Fruit fly (Drosophila melanogaster) whole organism, embryonic: ENCODE results near the gene ND-PDSW.

Source experiments
- CG11504 ChIP-seq: fragments of 200-800 bp; sonication (Bioruptor generic); optimal IDR thresholded peaks from 3 replicates; lab custom pipeline; 2019; ENCODE audit warnings: missing biosample characterization, mild to moderate bottlenecking, missing genetic modification characterization, moderate library complexity
- CG12219 ChIP-seq: fragments of 200-800 bp; sonication (Bioruptor generic); optimal IDR thresholded peaks from 3 replicates; lab custom pipeline; 2018; ENCODE audit warnings: missing biosample characterization, mild to moderate bottlenecking, missing genetic modification characterization
- CG12299 ChIP-seq: fragments of 200-800 bp; sonication (Bioruptor generic); optimal IDR thresholded peaks from 2 replicates; lab custom pipeline; 2018; ENCODE audit warnings: missing biosample characterization, mild to moderate bottlenecking, missing genetic modification characterization
- CG13287 ChIP-seq: fragments of 200-800 bp; sonication (Bioruptor generic); IDR thresholded peaks from 2 replicates; pipeline ENCODE4 v1.3.6; 2022; ENCODE audit warnings: missing biosample characterization, missing genetic modification characterization; ENCODE audit not compliant: partially characterized antibody
- CG15601 ChIP-seq: fragments of 200-800 bp; sonication (Bioruptor generic); optimal IDR thresholded peaks from 3 replicates; lab custom pipeline; 2019; ENCODE audit warnings: missing biosample characterization, mild to moderate bottlenecking, missing genetic modification characterization, moderate library complexity
- CG1647 ChIP-seq: fragments of 200-800 bp; sonication (Bioruptor generic); optimal IDR thresholded peaks from 3 replicates; lab custom pipeline; 2016; ENCODE audit warnings: missing biosample characterization, missing genetic modification characterization
- CG2712 ChIP-seq: fragments of 200-800 bp; optimal IDR thresholded peaks from 3 replicates; lab custom pipeline; 2019; ENCODE audit warnings: missing biosample characterization, mild to moderate bottlenecking, missing genetic modification characterization, moderate library complexity
- CG2889 ChIP-seq: fragments of 200-800 bp; sonication (Bioruptor generic); IDR thresholded peaks from 3 replicates; pipeline ENCODE4 v1.3.6; 2022; ENCODE audit warnings: missing biosample characterization, missing genetic modification characterization
- CG32772 ChIP-seq: fragments of 200-800 bp; sonication (Bioruptor generic); IDR thresholded peaks from 2 replicates; pipeline ENCODE4 v1.3.6; 2022; ENCODE audit warnings: missing biosample characterization, missing genetic modification characterization
- CG3407 ChIP-seq: fragments of 200-800 bp; sonication (Bioruptor generic); optimal IDR thresholded peaks from 2 replicates; lab custom pipeline; 2018; ENCODE audit warnings: missing biosample characterization, mild to moderate bottlenecking, missing genetic modification characterization
- CG34376 ChIP-seq: fragments of 200-800 bp; sonication (Bioruptor generic); optimal IDR thresholded peaks from 2 replicates; lab custom pipeline; 2018; ENCODE audit warnings: missing biosample characterization, mild to moderate bottlenecking, missing genetic modification characterization
- CG4617 ChIP-seq: fragments of 200-800 bp; sonication (Bioruptor generic); optimal IDR thresholded peaks from 3 replicates; lab custom pipeline; 2016; ENCODE audit warnings: missing biosample characterization, missing genetic modification characterization, borderline replicate concordance
- CG6854 ChIP-seq: fragments of 200-800 bp; sonication (Bioruptor generic); optimal IDR thresholded peaks from 3 replicates; lab custom pipeline; 2017; ENCODE audit warnings: missing biosample characterization, mild to moderate bottlenecking, missing genetic modification characterization
- CG9797 ChIP-seq: fragments of 200-800 bp; sonication (Bioruptor generic); optimal IDR thresholded peaks from 3 replicates; lab custom pipeline; 2018; ENCODE audit warnings: missing biosample characterization, mild to moderate bottlenecking, missing genetic modification characterization
- D19B ChIP-seq: fragments of 200-800 bp; sonication (Bioruptor generic); optimal IDR thresholded peaks from 2 replicates; lab custom pipeline; 2017; ENCODE audit warnings: missing biosample characterization, mild to moderate bottlenecking, missing genetic modification characterization
- Dbx ChIP-seq: fragments of 200-800 bp; sonication (Bioruptor generic); IDR thresholded peaks from 3 replicates; pipeline ENCODE4 v1.3.6; 2022; ENCODE audit warnings: missing biosample characterization, missing genetic modification characterization
- Deaf1 ChIP-seq: fragments of 200-800 bp; optimal IDR thresholded peaks from 3 replicates; lab custom pipeline; 2019; ENCODE audit warnings: missing biosample characterization, mild to moderate bottlenecking, missing genetic modification characterization, moderate library complexity
- Dip2 ChIP-seq: fragments of 200-800 bp; sonication (Bioruptor generic); IDR thresholded peaks from 2 replicates; pipeline ENCODE4 v1.3.6; 2022; ENCODE audit warnings: missing biosample characterization, missing genetic modification characterization
- Doc3 ChIP-seq: fragments of 200-800 bp; sonication (Bioruptor generic); IDR thresholded peaks from 3 replicates; pipeline ENCODE4 v1.3.6; 2022; ENCODE audit warnings: missing biosample characterization, missing genetic modification characterization; ENCODE audit not compliant: partially characterized antibody
- HLHmδ ChIP-seq: fragments of 200-800 bp; sonication (Bioruptor generic); optimal IDR thresholded peaks from 2 replicates; lab custom pipeline; 2018; ENCODE audit warnings: missing biosample characterization, mild to moderate bottlenecking, missing genetic modification characterization, moderate library complexity
- Hr3 ChIP-seq: fragments of 200-800 bp; sonication (Bioruptor generic); optimal IDR thresholded peaks from 3 replicates; lab custom pipeline; 2016; ENCODE audit warnings: missing biosample characterization, missing genetic modification characterization
- Lhr ChIP-seq: fragments of 200-800 bp; sonication (Bioruptor generic); optimal IDR thresholded peaks from 3 replicates; lab custom pipeline; 2017; ENCODE audit warnings: mild to moderate bottlenecking, missing biosample characterization, missing genetic modification reagents, missing genetic modification characterization
- MESR4 ChIP-seq: fragments of 200-800 bp; sonication (Bioruptor generic); optimal IDR thresholded peaks from 2 replicates; lab custom pipeline; 2018; ENCODE audit warnings: missing biosample characterization, mild to moderate bottlenecking, missing genetic modification characterization, moderate library complexity
- Max ChIP-seq: fragments of 200-800 bp; sonication (Bioruptor generic); optimal IDR thresholded peaks from 2 replicates; lab custom pipeline; 2016; ENCODE audit warnings: missing biosample characterization, mild to moderate bottlenecking, missing genetic modification characterization
- Med ChIP-seq: fragments of 200-800 bp; sonication (Bioruptor generic); peaks from one replicate; lab custom pipeline; 2016; ENCODE audit warnings: missing biosample characterization, missing genetic modification characterization, mild to moderate bottlenecking, inconsistent platforms, moderate library complexity
- Mrtf ChIP-seq: fragments of 200-800 bp; sonication (Bioruptor generic); IDR thresholded peaks from 3 replicates; pipeline ENCODE4 v1.3.6; 2022; ENCODE audit warnings: missing biosample characterization, missing genetic modification characterization
- Myb ChIP-seq: fragments of 200-800 bp; sonication (Bioruptor generic); optimal IDR thresholded peaks from 2 replicates; lab custom pipeline; 2016; ENCODE audit warnings: missing biosample characterization, missing genetic modification characterization
- Nf-YB ChIP-seq: fragments of 200-800 bp; sonication (Bioruptor generic); optimal IDR thresholded peaks from 3 replicates; lab custom pipeline; 2019; ENCODE audit warnings: missing biosample characterization, mild to moderate bottlenecking, missing genetic modification characterization, moderate library complexity
- Sry-β ChIP-seq: fragments of 200-800 bp; sonication (Bioruptor generic); optimal IDR thresholded peaks from 2 replicates; lab custom pipeline; 2018; ENCODE audit warnings: missing biosample characterization, mild to moderate bottlenecking, missing genetic modification characterization, moderate library complexity
- ap ChIP-seq: fragments of 200-800 bp; sonication (Bioruptor generic); IDR thresholded peaks from 2 replicates; pipeline ENCODE4 v1.3.6; 2022; ENCODE audit warnings: missing biosample characterization, missing genetic modification characterization
- crol ChIP-seq: fragments of 200-800 bp; sonication (Bioruptor generic); IDR thresholded peaks from 2 replicates; pipeline ENCODE4 v1.3.6; 2022; ENCODE audit warnings: missing biosample characterization, missing genetic modification characterization
- da ChIP-seq: fragments of 200-800 bp; sonication (Bioruptor generic); optimal IDR thresholded peaks from 2 replicates; lab custom pipeline; 2016; ENCODE audit warnings: missing biosample characterization, missing genetic modification characterization
- dmrt99B ChIP-seq: fragments of 200-800 bp; sonication (Bioruptor generic); optimal IDR thresholded peaks from 2 replicates; lab custom pipeline; 2018; ENCODE audit warnings: missing biosample characterization, mild to moderate bottlenecking, missing genetic modification characterization, moderate library complexity
- esg ChIP-seq: fragments of 200-800 bp; sonication (Bioruptor generic); conservative IDR thresholded peaks from 2 replicates; pipeline ENCODE4 v1.3.6; 2022; ENCODE audit warnings: missing biosample characterization, missing genetic modification characterization
- exex ChIP-seq: fragments of 200-800 bp; sonication (Bioruptor generic); optimal IDR thresholded peaks from 4 replicates; lab custom pipeline; 2018; ENCODE audit warnings: missing biosample characterization, mild to moderate bottlenecking, missing genetic modification characterization, moderate library complexity
- gfzf ChIP-seq: fragments of 200-800 bp; sonication (Bioruptor generic); optimal IDR thresholded peaks from 2 replicates; lab custom pipeline; 2016; ENCODE audit warnings: missing biosample characterization, mild to moderate bottlenecking, missing genetic modification characterization, moderate library complexity
- hkb ChIP-seq, 2 experiments: fragments of 200-800 bp in 1 of 2; fragments of >200 bp in 1 of 2; sonication (Bioruptor generic) in 1 of 2; IDR thresholded peaks in 1 of 2; optimal IDR thresholded peaks in 1 of 2; 2 replicates each; pipeline versions ENCODE4 v1.3.6 to Lab custom; 2017 to 2022; ENCODE audit warnings: missing biosample characterization in 1 of 2, missing genetic modification characterization in 1 of 2
- ind ChIP-seq: fragments of 200-800 bp; sonication (Bioruptor generic); optimal IDR thresholded peaks from 3 replicates; lab custom pipeline; 2016; ENCODE audit warnings: missing biosample characterization, missing genetic modification characterization
- klu ChIP-seq: fragments of 200-800 bp; sonication (Bioruptor generic); IDR thresholded peaks from 2 replicates; pipeline ENCODE4 v1.3.6; 2022; ENCODE audit warnings: missing biosample characterization, missing genetic modification characterization
- oc ChIP-seq: fragments of 200-800 bp; sonication (Bioruptor generic); optimal IDR thresholded peaks from 2 replicates; lab custom pipeline; 2018; ENCODE audit warnings: missing biosample characterization, mild to moderate bottlenecking, missing genetic modification characterization, moderate library complexity
- pan ChIP-seq, 4 experiments: fragments of >200 bp in 3 of 4; fragments of 200-800 bp in 1 of 4; sonication (Bioruptor generic) in 1 of 4; optimal IDR thresholded peaks in 3 of 4; IDR thresholded peaks in 1 of 4; 2 replicates each; pipeline versions ENCODE4 v1.3.6 to Lab custom; 2017 to 2022; ENCODE audit warnings: missing biosample characterization in 2 of 4, missing genetic modification characterization in 2 of 4, mixed read lengths in 1 of 4
- sug ChIP-seq: fragments of 200-800 bp; optimal IDR thresholded peaks from 2 replicates; lab custom pipeline; 2019; ENCODE audit warnings: missing biosample characterization, mild to moderate bottlenecking, missing genetic modification characterization, moderate library complexity
- zen2 ChIP-seq: fragments of 200-800 bp; sonication (Bioruptor generic); IDR thresholded peaks from 3 replicates; pipeline ENCODE4 v1.3.6; 2022; ENCODE audit warnings: missing biosample characterization, missing genetic modification characterization; ENCODE audit not compliant: partially characterized antibody
- zf30C ChIP-seq: fragments of 200-800 bp; sonication (Bioruptor generic); optimal IDR thresholded peaks from 3 replicates; lab custom pipeline; 2018; ENCODE audit warnings: missing biosample characterization, mild to moderate bottlenecking, missing genetic modification characterization

ND-PDSW gene

dm6 chr2L:3444789-3445188 lies 21.2 kb upstream of the ND-PDSW start (continued):
- TF ChIP-seq pan (optimal IDR thresholded peaks at IDR 0.05; lab: Kevin White, UChicago), result no peak
- peak in 1 of 2 experiments; percentile 67 for TF ChIP-seq pan (GFP tag; optimal IDR thresholded peaks at IDR 0.05 in 1 of 2, IDR thresholded peaks at IDR 0.05 in 1 of 2)

dm6 chr2L:3445655-3446054 lies 20.3 kb upstream of the ND-PDSW start, which contains the start of gene CG2772:
CG2772 (plus strand) TSS chr2L:3445992.
- TF ChIP-seq sug (peak; percentile 85), HLHmδ (GFP tag; lab: Kevin White, UChicago) (no peak), exex (peak; percentile 90), CG34376 (GFP tag; lab: Kevin White, UChicago) (peak; percentile 71)

- TF ChIP-seq ap, result no peak
- no peak for TF ChIP-seq Hr3
- TF ChIP-seq CG32772 (GFP tag; lab: Robert Waterston, UW), result no peak
- TF ChIP-seq ind (GFP tag; lab: Kevin White, UChicago), result no peak
- no peak for TF ChIP-seq CG12219
- TF ChIP-seq CG9797 (GFP tag; lab: Kevin White, UChicago), result peak; percentile 61
- no peak for TF ChIP-seq D19B (GFP tag; lab: Kevin White, UChicago)
- no peak for TF ChIP-seq CG11504
- TF ChIP-seq CG12299 (tag; lab: Kevin White, UChicago), result no peak
- TF ChIP-seq Lhr (GFP tag; lab: Kevin White, UChicago), result peak; percentile 20
- TF ChIP-seq Max (GFP tag; lab: Kevin White, UChicago), result no peak
- TF ChIP-seq Nf-YB, result no peak
- no peak for TF ChIP-seq oc (tag; lab: Kevin White, UChicago)
- TF ChIP-seq gfzf (GFP tag; lab: Kevin White, UChicago), result peak; percentile 75
- no peak for TF ChIP-seq CG3407 (GFP tag; lab: Kevin White, UChicago)
- no peak for TF ChIP-seq CG1647
- TF ChIP-seq MESR4 (GFP tag; lab: Kevin White, UChicago), result peak; percentile 54
- no peak for TF ChIP-seq da (GFP tag; lab: Kevin White, UChicago)
- no peak for TF ChIP-seq Doc3 (GFP tag; lab: Robert Waterston, UW)
- TF ChIP-seq exex, result peak; percentile 53
- no peak for TF ChIP-seq hkb (optimal IDR thresholded peaks at IDR 0.05; lab: Kevin White, UChicago)
- no peak for TF ChIP-seq hkb (GFP tag; IDR thresholded peaks at IDR 0.05; lab: Robert Waterston, UW)
- no peak for TF ChIP-seq CG15601 (tag; lab: Kevin White, UChicago)
- no peak for TF ChIP-seq esg (GFP tag; lab: Robert Waterston, UW)
- no peak for TF ChIP-seq Dip2 (GFP tag; lab: Robert Waterston, UW)
- peak; percentile 84 for TF ChIP-seq Deaf1 (tag; lab: Kevin White, UChicago)
- no peak for TF ChIP-seq CG2712 (tag; lab: Kevin White, UChicago)
- no peak for TF ChIP-seq klu (GFP tag; lab: Robert Waterston, UW)
- no peak for TF ChIP-seq crol
- no peak for TF ChIP-seq zen2
- TF ChIP-seq Mrtf (GFP tag; lab: Robert Waterston, UW), result no peak
- TF ChIP-seq Sry-β (GFP tag; lab: Kevin White, UChicago), result no peak
- no peak for TF ChIP-seq Dbx (GFP tag; lab: Robert Waterston, UW)
- no peak for TF ChIP-seq dmrt99B
- no peak for TF ChIP-seq CG2889
- TF ChIP-seq CG13287 (GFP tag; lab: Robert Waterston, UW), result peak; percentile 57; the same call in 1 of the 2 replicates
- TF ChIP-seq Med, result peak; percentile 71
- no peak for TF ChIP-seq CG6854 (GFP tag; lab: Kevin White, UChicago)
- peak; percentile 95 for TF ChIP-seq Myb (GFP tag; lab: Kevin White, UChicago)
- TF ChIP-seq CG4617 (GFP tag; lab: Kevin White, UChicago), result peak; percentile 35
- no peak for TF ChIP-seq zf30C
These were observed 16.2 kb upstream of the ND-PDSW start, which contains the start of gene Snx1 for dm6 chr2L:3449555-3450320. Snx1 (plus strand) TSS chr2L:3449683.
